Fruit fly (Drosophila melanogaster) whole organism, embryonic: ENCODE results near the gene CG1943.

Source experiments
- CG10431 ChIP-seq: fragments of 200-800 bp; sonication (Bioruptor generic); optimal IDR thresholded peaks from 3 replicates; lab custom pipeline; 2018; ENCODE audit warnings: missing biosample characterization, mild to moderate bottlenecking, missing genetic modification characterization
- CG10979 ChIP-seq: fragments of 200-800 bp; sonication (Bioruptor generic); optimal IDR thresholded peaks from 2 replicates; lab custom pipeline; 2018; ENCODE audit warnings: missing biosample characterization, mild to moderate bottlenecking, missing genetic modification characterization, moderate library complexity
- CG12104 ChIP-seq: fragments of 200-800 bp; sonication (Bioruptor generic); optimal IDR thresholded peaks from 3 replicates; lab custom pipeline; 2016; ENCODE audit warnings: missing biosample characterization, missing genetic modification characterization
- CG12659 ChIP-seq: fragments of 200-800 bp; sonication (Bioruptor generic); optimal IDR thresholded peaks from 3 replicates; lab custom pipeline; 2017; ENCODE audit warnings: mild to moderate bottlenecking, missing biosample characterization, missing genetic modification reagents, missing genetic modification characterization
- CG14710 ChIP-seq: fragments of 200-800 bp; sonication (Bioruptor generic); optimal IDR thresholded peaks from 3 replicates; lab custom pipeline; 2019; ENCODE audit warnings: missing biosample characterization, mild to moderate bottlenecking, missing genetic modification characterization, moderate library complexity
- CG17328 ChIP-seq: fragments of 200-800 bp; sonication (Bioruptor generic); IDR thresholded peaks from 2 replicates; pipeline ENCODE4 v1.3.6; 2022; ENCODE audit warnings: missing biosample characterization, missing genetic modification characterization
- CG1832 ChIP-seq: fragments of 200-800 bp; sonication (Bioruptor generic); optimal IDR thresholded peaks from 2 replicates; lab custom pipeline; 2017; ENCODE audit warnings: missing biosample characterization, mild to moderate bottlenecking, missing genetic modification characterization, inconsistent platforms
- CG18599 ChIP-seq: fragments of 200-800 bp; sonication (Bioruptor generic); optimal IDR thresholded peaks from 3 replicates; lab custom pipeline; 2017; ENCODE audit warnings: missing biosample characterization, missing genetic modification characterization, mild to moderate bottlenecking, moderate library complexity, missing genetic modification reagents
- CG31224 ChIP-seq: fragments of 200-800 bp; sonication (Bioruptor generic); IDR thresholded peaks from 2 replicates; pipeline ENCODE4 v1.3.6; 2022; ENCODE audit warnings: missing biosample characterization, missing genetic modification characterization
- CG31365 ChIP-seq: fragments of 200-800 bp; sonication (Bioruptor generic); optimal IDR thresholded peaks from 2 replicates; lab custom pipeline; 2018; ENCODE audit warnings: missing biosample characterization, mild to moderate bottlenecking, missing genetic modification characterization
- CG3163 ChIP-seq: fragments of 200-800 bp; sonication (Bioruptor generic); optimal IDR thresholded peaks from 3 replicates; lab custom pipeline; 2016; ENCODE audit warnings: missing biosample characterization, missing genetic modification characterization
- CG33557 ChIP-seq: fragments of 200-800 bp; sonication (Bioruptor generic); optimal IDR thresholded peaks from 2 replicates; lab custom pipeline; 2019; ENCODE audit warnings: missing biosample characterization, mild to moderate bottlenecking, missing genetic modification characterization, moderate library complexity
- CG3838 ChIP-seq: fragments of 200-800 bp; sonication (Bioruptor generic); optimal IDR thresholded peaks from 3 replicates; lab custom pipeline; 2016; ENCODE audit warnings: missing biosample characterization, missing genetic modification characterization
- CG4282 ChIP-seq: fragments of 200-800 bp; sonication (Bioruptor generic); optimal IDR thresholded peaks from 2 replicates; lab custom pipeline; 2016; ENCODE audit warnings: missing biosample characterization, missing genetic modification characterization
- CG7357 ChIP-seq: fragments of 200-800 bp; sonication (Bioruptor generic); IDR thresholded peaks from 3 replicates; pipeline ENCODE4 v1.3.6; 2022; ENCODE audit warnings: missing biosample characterization, missing genetic modification characterization
- Dek ChIP-seq: fragments of 200-800 bp; sonication (Bioruptor generic); optimal IDR thresholded peaks from 3 replicates; lab custom pipeline; 2019; ENCODE audit warnings: missing biosample characterization, mild to moderate bottlenecking, missing genetic modification characterization, moderate library complexity
- E2f2 ChIP-seq: fragments of 200-800 bp; sonication (Bioruptor generic); IDR thresholded peaks from 2 replicates; pipeline ENCODE4 v1.3.6; 2022; ENCODE audit warnings: missing biosample characterization, missing genetic modification characterization
- Ets97D ChIP-seq: fragments of 200-800 bp; sonication (Bioruptor generic); optimal IDR thresholded peaks from 3 replicates; lab custom pipeline; 2016; ENCODE audit warnings: missing biosample characterization, missing genetic modification characterization
- HmgD ChIP-seq: fragments of 200-800 bp; sonication (Bioruptor generic); optimal IDR thresholded peaks from 3 replicates; lab custom pipeline; 2016; ENCODE audit warnings: missing biosample characterization, missing genetic modification characterization
- Hr39 ChIP-seq: fragments of >200 bp; optimal IDR thresholded peaks from 2 replicates; lab custom pipeline; 2017
- Stat92E ChIP-seq, 3 experiments: fragments of >200 bp in 2 of 3; fragments of 200-800 bp in 1 of 3; sonication (Bioruptor generic) in 1 of 3; optimal IDR thresholded peaks; 2 replicates each; lab custom pipeline; 2017 to 2019; ENCODE audit warnings: missing biosample characterization in 3 of 3, missing genetic modification characterization in 3 of 3, mild to moderate bottlenecking in 1 of 3, moderate library complexity in 1 of 3
- TFAM ChIP-seq: fragments of 200-800 bp; sonication (Bioruptor generic); optimal IDR thresholded peaks from 2 replicates; lab custom pipeline; 2017; ENCODE audit warnings: missing biosample characterization, missing genetic modification characterization, inconsistent platforms
- Usf ChIP-seq: fragments of 200-800 bp; sonication (Bioruptor generic); optimal IDR thresholded peaks from 2 replicates; lab custom pipeline; 2017; ENCODE audit warnings: missing genotype, missing biosample characterization, missing genetic modification characterization
- ap ChIP-seq: fragments of 200-800 bp; sonication (Bioruptor generic); IDR thresholded peaks from 2 replicates; pipeline ENCODE4 v1.3.6; 2022; ENCODE audit warnings: missing biosample characterization, missing genetic modification characterization
- bigmax ChIP-seq: fragments of 200-800 bp; sonication (Bioruptor generic); optimal IDR thresholded peaks from 2 replicates; lab custom pipeline; 2018; ENCODE audit warnings: missing biosample characterization, mild to moderate bottlenecking, missing genetic modification characterization
- bsh ChIP-seq, 2 experiments: fragments of 200-800 bp; sonication (Bioruptor generic); optimal IDR thresholded peaks; 2 replicates each; lab custom pipeline; 2017 to 2018; ENCODE audit warnings: mild to moderate bottlenecking in 2 of 2, missing biosample characterization in 2 of 2, missing genetic modification characterization in 2 of 2, moderate library complexity in 1 of 2
- btn ChIP-seq: fragments of 200-800 bp; sonication (Bioruptor generic); optimal IDR thresholded peaks from 2 replicates; lab custom pipeline; 2016; ENCODE audit warnings: missing biosample characterization, missing genetic modification characterization
- crol ChIP-seq: fragments of 200-800 bp; sonication (Bioruptor generic); IDR thresholded peaks from 2 replicates; pipeline ENCODE4 v1.3.6; 2022; ENCODE audit warnings: missing biosample characterization, missing genetic modification characterization
- da ChIP-seq: fragments of 200-800 bp; sonication (Bioruptor generic); optimal IDR thresholded peaks from 2 replicates; lab custom pipeline; 2016; ENCODE audit warnings: missing biosample characterization, missing genetic modification characterization
- dati ChIP-seq: fragments of 200-800 bp; sonication (Bioruptor generic); IDR thresholded peaks from 2 replicates; pipeline ENCODE4 v1.3.6; 2022; ENCODE audit warnings: missing biosample characterization, missing genetic modification characterization
- disco-r ChIP-seq: fragments of 200-800 bp; sonication (Bioruptor generic); optimal IDR thresholded peaks from 2 replicates; lab custom pipeline; 2016; ENCODE audit warnings: missing biosample characterization, missing genetic modification characterization
- gsb ChIP-seq: fragments of 200-800 bp; sonication (Bioruptor generic); IDR thresholded peaks from 2 replicates; pipeline ENCODE4 v1.3.6; 2022; ENCODE audit warnings: missing biosample characterization, missing genetic modification characterization
- hth ChIP-seq: fragments of >200 bp; optimal IDR thresholded peaks from 2 replicates; lab custom pipeline; 2017; ENCODE audit warnings: inconsistent platforms
- onecut ChIP-seq: fragments of 200-800 bp; sonication (Bioruptor generic); IDR thresholded peaks from 2 replicates; pipeline ENCODE4 v1.3.6; 2022; ENCODE audit warnings: missing biosample characterization, missing genetic modification characterization
- p53 ChIP-seq: fragments of 200-800 bp; sonication (Bioruptor generic); optimal IDR thresholded peaks from 2 replicates; lab custom pipeline; 2016; ENCODE audit warnings: missing biosample characterization, missing genetic modification characterization
- pho ChIP-seq: fragments of 200-800 bp; sonication (Bioruptor generic); optimal IDR thresholded peaks from 2 replicates; lab custom pipeline; 2016; ENCODE audit warnings: missing biosample characterization, missing genetic modification characterization
- ranshi ChIP-seq: fragments of 200-800 bp; sonication (Bioruptor generic); IDR thresholded peaks from 2 replicates; pipeline ENCODE4 v1.3.6; 2022; ENCODE audit warnings: missing biosample characterization, missing genetic modification characterization
- sens-2 ChIP-seq: fragments of 200-800 bp; sonication (Bioruptor generic); IDR thresholded peaks from 2 replicates; pipeline ENCODE4 v1.3.6; 2022; ENCODE audit warnings: missing biosample characterization, missing genetic modification characterization
- stc ChIP-seq: fragments of 200-800 bp; sonication (Bioruptor generic); IDR thresholded peaks from 2 replicates; pipeline ENCODE4 v1.3.6; 2022; ENCODE audit warnings: missing biosample characterization, missing genetic modification characterization
- tin ChIP-seq: fragments of 200-800 bp; sonication (Bioruptor generic); optimal IDR thresholded peaks from 3 replicates; lab custom pipeline; 2016; ENCODE audit warnings: missing biosample characterization, missing genetic modification characterization
- toy ChIP-seq: fragments of 200-800 bp; sonication (Bioruptor generic); IDR thresholded peaks from 2 replicates; pipeline ENCODE4 v1.3.6; 2022; ENCODE audit warnings: missing biosample characterization, missing genetic modification characterization
- tx ChIP-seq: fragments of 200-800 bp; sonication (Bioruptor generic); optimal IDR thresholded peaks from 2 replicates; lab custom pipeline; 2016; ENCODE audit warnings: missing biosample characterization, missing genetic modification characterization
- z ChIP-seq: fragments of 200-800 bp; sonication (Bioruptor generic); IDR thresholded peaks from 3 replicates; pipeline ENCODE4 v1.3.6; 2022; ENCODE audit warnings: missing biosample characterization, missing genetic modification characterization
- zfh2 ChIP-seq: fragments of 200-800 bp; sonication (Bioruptor generic); optimal IDR thresholded peaks from 2 replicates; lab custom pipeline; 2016; ENCODE audit warnings: missing biosample characterization, missing genetic modification characterization

Gene CG1943

DNA sequence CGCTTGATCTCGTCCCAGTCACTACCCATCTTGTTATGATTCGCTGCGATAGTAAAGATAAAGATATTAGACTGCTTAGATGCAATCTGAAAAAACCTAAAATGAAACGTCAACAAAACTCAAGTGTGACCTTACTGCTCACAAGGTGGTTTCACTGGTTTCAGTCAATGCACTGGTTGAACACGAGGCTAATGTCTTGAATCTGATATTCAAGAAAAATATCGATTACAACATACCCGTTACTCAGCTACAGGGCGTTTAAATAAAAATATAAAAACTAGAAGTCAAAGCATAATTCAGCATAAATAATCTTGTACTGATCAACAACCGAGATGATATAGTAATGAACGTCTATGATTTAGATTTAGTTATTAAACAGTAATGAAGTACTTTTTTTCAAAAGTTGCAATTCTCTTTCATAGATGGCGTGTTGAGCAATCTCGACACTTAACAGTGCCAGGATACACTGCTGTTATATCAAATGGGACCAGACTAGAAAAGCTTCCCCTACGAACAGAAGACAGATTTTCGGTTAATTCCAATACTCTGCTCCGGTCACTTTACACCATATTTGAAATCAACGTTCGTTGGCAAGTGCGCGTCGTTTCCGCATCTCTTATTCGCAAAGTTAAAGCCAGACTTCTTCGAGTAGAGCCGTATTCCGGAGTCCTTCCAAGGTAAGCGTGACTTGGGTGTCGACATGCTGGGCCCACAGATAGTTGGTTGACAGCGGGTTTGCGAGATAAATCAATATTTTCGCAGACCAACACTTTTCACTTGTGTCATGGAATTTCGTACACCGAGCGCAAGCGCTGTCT is at the start of gene CG1943, which contains the start of gene Ufl1 (continued):
- TF ChIP-seq Hr39 (lab: Kevin White, UChicago) (no peak), CG17328 (GFP tag; lab: Robert Waterston, UW) (no peak), onecut (GFP tag; lab: Robert Waterston, UW) (peak; percentile 90), CG3838 (GFP tag; lab: Kevin White, UChicago) (no peak), CG1832 (GFP tag; lab: Kevin White, UChicago) (no peak), tin (GFP tag; lab: Kevin White, UChicago) (no peak), CG12104 (GFP tag; lab: Kevin White, UChicago) (no peak), sens-2 (no peak), Stat92E (GFP tag; optimal IDR thresholded peaks at IDR 0.05; lab: Kevin White, UChicago) (peak in 1 of 3 experiments; percentile 44), bigmax (GFP tag; lab: Kevin White, UChicago) (no peak), Ets97D (GFP tag; lab: Kevin White, UChicago) (peak; percentile 60), dati (GFP tag; lab: Robert Waterston, UW) (no peak), CG10979 (tag; lab: Kevin White, UChicago) (no peak), p53 (GFP tag; lab: Kevin White, UChicago) (no peak), da (GFP tag; lab: Kevin White, UChicago) (no peak), stc (GFP tag; lab: Robert Waterston, UW) (no peak), CG3163 (no peak), btn (GFP tag; lab: Kevin White, UChicago) (no peak), CG10431 (GFP tag; lab: Kevin White, UChicago) (no peak), CG7357 (no peak), ranshi (GFP tag; lab: Robert Waterston, UW) (no peak), Usf (no peak), TFAM (no peak), gsb (no peak), CG18599 (GFP tag; lab: Kevin White, UChicago) (no peak), disco-r (GFP tag; lab: Kevin White, UChicago) (no peak), CG4282 (no peak), CG12659 (peak; percentile 69), CG31365 (tag; lab: Kevin White, UChicago) (no peak), z (no peak), CG33557 (GFP tag; lab: Kevin White, UChicago) (no peak), ap (GFP tag; lab: Robert Waterston, UW) (no peak), hth (lab: Kevin White, UChicago) (no peak), HmgD (GFP tag; lab: Kevin White, UChicago) (peak; percentile 56), crol (GFP tag; lab: Robert Waterston, UW) (no peak), zfh2 (GFP tag; lab: Kevin White, UChicago) (no peak)

DNA sequence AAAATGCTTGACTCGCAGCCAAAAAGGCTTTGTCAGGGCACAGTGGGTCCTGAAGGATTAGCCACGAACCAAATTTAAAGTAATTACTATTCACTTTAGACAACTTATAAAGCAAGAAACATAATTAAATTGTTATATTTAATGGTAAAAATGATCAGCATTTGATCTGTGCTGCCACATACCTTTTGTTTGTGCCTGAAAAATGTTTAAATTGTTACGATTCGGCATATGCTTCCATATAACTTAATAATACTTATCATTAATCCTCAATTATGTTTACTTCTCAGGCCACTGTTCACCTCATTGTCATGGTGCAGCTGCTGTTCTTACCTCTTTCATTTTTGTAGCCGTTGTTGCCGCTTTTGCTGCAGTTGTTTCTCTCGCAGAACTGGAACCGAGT is 49.4 kb upstream of the CG1943 start:
- TF ChIP-seq E2f2 (GFP tag; lab: Robert Waterston, UW) = no peak
- TF ChIP-seq CG14710 = no peak
- TF ChIP-seq bsh (GFP tag; optimal IDR thresholded peaks at IDR 0.05; lab: Kevin White, UChicago) = peak in 1 of 2 experiments; percentile 1
- no peak for TF ChIP-seq Dek (tag; lab: Kevin White, UChicago)
- TF ChIP-seq pho = no peak
- TF ChIP-seq tx (GFP tag; lab: Kevin White, UChicago) = no peak
- no peak for TF ChIP-seq toy (GFP tag; lab: Robert Waterston, UW)
- TF ChIP-seq CG31224 (GFP tag; lab: Robert Waterston, UW) = no peak
